Fruit fly (Drosophila melanogaster) whole organism, adult: ENCODE measurements around the gene CG3704.

Experiments used
- CG14711 ChIP-seq: fragments of 200-800 bp; sonication (Bioruptor generic); optimal IDR thresholded peaks from 2 replicates; lab custom pipeline; 2018; ENCODE audit warnings: missing biosample characterization, mild to moderate bottlenecking, missing genetic modification characterization, moderate library complexity
- CG1620 ChIP-seq: fragments of 200-800 bp; sonication (Bioruptor generic); optimal IDR thresholded peaks from 2 replicates; lab custom pipeline; 2016; ENCODE audit warnings: missing biosample characterization, missing genetic modification characterization
- CG5204 ChIP-seq: fragments of 200-800 bp; sonication (Bioruptor generic); optimal IDR thresholded peaks from 2 replicates; lab custom pipeline; 2016; ENCODE audit warnings: missing biosample characterization, missing genetic modification characterization
- cic ChIP-seq: fragments of 200-800 bp; sonication (Bioruptor generic); optimal IDR thresholded peaks from 2 replicates; lab custom pipeline; 2017; ENCODE audit warnings: missing biosample characterization, mild to moderate bottlenecking, missing genetic modification characterization, moderate library complexity

DNA sequence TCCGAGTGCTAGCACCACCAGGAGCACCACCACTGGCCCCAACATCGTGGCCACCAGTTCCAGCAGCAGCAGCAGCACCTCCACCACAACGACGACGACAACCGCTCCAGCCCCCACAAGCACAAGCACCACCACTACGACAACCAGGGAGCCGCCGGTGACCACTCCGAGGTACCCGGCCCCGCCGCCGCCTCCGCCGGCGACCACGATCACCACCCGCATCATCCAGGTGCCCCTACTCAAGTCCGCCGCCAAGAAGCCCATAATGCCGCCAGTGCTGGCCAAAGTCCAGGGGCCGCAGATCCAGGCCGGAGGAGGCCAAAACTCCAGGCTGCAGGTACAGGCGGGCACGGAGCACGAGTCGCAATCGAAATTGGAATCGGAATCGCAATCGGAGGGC, 6.6 kb downstream of the CG3704 start:
- TF ChIP-seq CG5204 (GFP tag; lab: Kevin White, UChicago) (no peak), cic (no peak), CG14711 (no peak), CG1620 (GFP tag; lab: Kevin White, UChicago) (no peak)
